Fruit fly (Drosophila melanogaster): ENCODE data around the gene CG6333.

Gene CG6333

dm6 chr3L:17534396-17534795, 48.4 kb upstream of the CG6333 start (continued):
- TF ChIP-seq Atf-2 (GFP tag; optimal IDR thresholded peaks at IDR 0.05) (no peak), slbo (GFP tag; IDR thresholded peaks at IDR 0.05) (0 out of 2 replicates have a peak, but pooled peaks have one; percentile 33), sob (GFP tag; IDR thresholded peaks at IDR 0.05) (0 out of 2 replicates have a peak, but pooled peaks have one; percentile 8), CG16863 (GFP tag; optimal IDR thresholded peaks at IDR 0.05) (no peak), CG31224 (GFP tag; IDR thresholded peaks at IDR 0.05) (no peak), pnt (GFP tag; optimal IDR thresholded peaks at IDR 0.05) (no peak), fu2 (GFP tag; optimal IDR thresholded peaks at IDR 0.05) (no peak), MTF-1 (GFP tag; optimal IDR thresholded peaks at IDR 0.05; ENCODE audit: borderline replicate concordance) (no peak), Abd-B (GFP tag; optimal IDR thresholded peaks at IDR 0.05) (no peak), chinmo (GFP tag; IDR thresholded peaks at IDR 0.05; ENCODE audit: partially characterized antibody) (0 out of 4 replicates have a peak, but pooled peaks have one; percentile 51), MBD-R2 (GFP tag; IDR thresholded peaks at IDR 0.05) (no peak), CG2199 (GFP tag; IDR thresholded peaks at IDR 0.05) (no peak), Eip74EF (GFP tag; optimal IDR thresholded peaks at IDR 0.05) (peak in 1 of 2 experiments; percentile 49), Dek (tag; optimal IDR thresholded peaks at IDR 0.05) (no peak), Pdp1 (GFP tag; optimal IDR thresholded peaks at IDR 0.05) (peak in 1 of 2 experiments; percentile 73), D (optimal IDR thresholded peaks at IDR 0.05) (no peak), D (GFP tag; optimal IDR thresholded peaks at IDR 0.05) (no peak), row (GFP tag; IDR thresholded peaks at IDR 0.05) (no peak), CG17829 (tag; optimal IDR thresholded peaks at IDR 0.05) (no peak), so (GFP tag; IDR thresholded peaks at IDR 0.05) (0 out of 3 replicates have a peak, but pooled peaks have one; percentile 9), vvl (GFP tag; IDR thresholded peaks at IDR 0.05) (peak; percentile 48; the same call in 1 of the 2 replicates), disco-r (GFP tag; optimal IDR thresholded peaks at IDR 0.05) (no peak), Dbx (GFP tag; IDR thresholded peaks at IDR 0.05) (0 out of 3 replicates have a peak, but pooled peaks have one; percentile 7), chm (GFP tag; IDR thresholded peaks at IDR 0.05) (peak; percentile 52; the same call in 1 of the 2 replicates), CG9727 (GFP tag; optimal IDR thresholded peaks at IDR 0.05) (no peak), ken (GFP tag; IDR thresholded peaks at IDR 0.05) (0 out of 3 replicates have a peak, but pooled peaks have one; percentile 17), Nf-YB (GFP tag; optimal IDR thresholded peaks at IDR 0.05) (no peak), ewg (GFP tag; optimal IDR thresholded peaks at IDR 0.05) (no peak)

DNA sequence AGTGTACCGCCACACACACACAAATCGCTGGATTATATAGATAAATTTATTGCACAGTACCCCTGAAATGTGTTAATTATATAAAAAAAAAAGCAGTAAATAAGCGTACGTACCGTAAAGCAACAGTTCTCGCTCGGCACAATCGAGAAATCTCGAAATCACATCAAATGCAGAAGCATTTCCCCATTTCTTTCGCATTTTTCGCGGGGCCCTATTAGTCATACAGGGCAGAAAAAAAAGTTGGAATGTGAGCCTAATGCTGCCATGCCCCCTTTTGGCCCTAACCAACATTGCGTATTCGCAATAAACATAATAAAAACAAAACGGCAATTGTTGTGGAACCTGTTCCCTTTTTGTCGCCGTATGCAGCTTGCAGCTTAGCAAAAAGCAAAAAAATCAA, 47.7 kb upstream of the CG6333 start:
- TF ChIP-seq chinmo (GFP tag; IDR thresholded peaks at IDR 0.05; ENCODE audit: partially characterized antibody) (no peak), CG6854 (GFP tag; optimal IDR thresholded peaks at IDR 0.05) (no peak), CG13775 (GFP tag; optimal IDR thresholded peaks at IDR 0.05) (no peak), CG11093 (GFP tag; IDR thresholded peaks at IDR 0.05) (no peak), tx (GFP tag; optimal IDR thresholded peaks at IDR 0.05) (no peak), phol (tag; optimal IDR thresholded peaks at IDR 0.05) (no peak), CG10321 (GFP tag; IDR thresholded peaks at IDR 0.05) (no peak)

DNA sequence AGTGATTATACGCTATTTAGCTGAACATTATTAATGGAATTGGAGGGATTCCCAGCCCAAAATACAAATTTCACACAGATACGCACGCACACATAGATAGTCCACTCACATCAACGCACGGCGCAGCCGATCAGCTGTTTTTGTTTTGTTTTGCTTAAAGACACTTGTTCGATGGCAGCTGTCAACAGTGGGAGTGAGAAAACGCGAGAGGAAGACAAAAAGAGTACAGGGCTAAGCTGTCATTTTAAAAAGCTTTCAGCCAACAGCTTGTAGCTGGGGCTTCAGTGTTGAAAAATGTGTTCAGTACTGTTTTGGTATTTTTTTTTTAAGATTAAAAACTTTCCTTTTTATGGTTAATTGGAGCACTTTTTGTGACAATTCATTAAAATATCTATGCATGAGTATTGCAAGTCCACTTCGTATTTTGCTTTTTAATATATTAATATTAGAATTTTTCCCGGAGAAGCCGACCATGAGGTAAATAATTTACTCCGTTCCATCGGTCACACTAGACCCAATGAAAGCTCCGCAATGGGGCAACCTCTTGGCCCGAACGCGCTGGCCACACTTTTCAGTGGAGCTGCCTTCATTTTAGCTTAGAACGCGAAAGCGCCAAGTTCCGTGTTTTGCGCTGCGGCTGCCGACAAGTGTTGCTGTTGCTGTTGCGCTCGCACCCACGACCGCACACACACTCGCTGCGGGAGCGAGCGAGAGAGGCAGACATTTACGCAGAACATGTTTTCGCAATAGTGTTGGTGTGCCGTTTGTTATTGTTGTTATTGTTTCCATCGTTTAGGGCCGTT, 47.1 kb upstream of the CG6333 start:
- TF ChIP-seq CG17802 (tag; optimal IDR thresholded peaks at IDR 0.05) (no peak), ssp (GFP tag; IDR thresholded peaks at IDR 0.05) (no peak), Neu2 (GFP tag; optimal IDR thresholded peaks at IDR 0.05; ENCODE audit: borderline replicate concordance) (no peak), CG7372 (GFP tag; IDR thresholded peaks at IDR 0.05) (no peak), Fer2 (tag; optimal IDR thresholded peaks at IDR 0.05) (no peak), HmgZ (tag; optimal IDR thresholded peaks at IDR 0.05) (peak; percentile 86), tin (GFP tag; optimal IDR thresholded peaks at IDR 0.05) (peak; percentile 52), nmo (GFP tag; optimal IDR thresholded peaks at IDR 0.05) (peak; percentile 64), emc (GFP tag; optimal IDR thresholded peaks at IDR 0.05) (peak; percentile 14), CG12155 (GFP tag; optimal IDR thresholded peaks at IDR 0.05) (peak; percentile 37), stwl (tag; optimal IDR thresholded peaks at IDR 0.05) (peak; percentile 52), ERR (GFP tag; optimal IDR thresholded peaks at IDR 0.05) (peak; percentile 34), grau (tag; optimal IDR thresholded peaks at IDR 0.05) (peak; percentile 57), H15 (GFP tag; IDR thresholded peaks at IDR 0.05) (0 out of 3 replicates have a peak, but pooled peaks have one; percentile 35), CG34376 (GFP tag; optimal IDR thresholded peaks at IDR 0.05) (peak; percentile 57)

Measured in whole organism, embryonic.